Worm (Caenorhabditis elegans): Measurements from ENCODE around the gene ugt-12.

ce11 chrV:4881377-4881776, 8.1 kb downstream of the ugt-12 start, which contains the start of gene str-32:
- no peak for TF ChIP-seq nhr-76 (tag; optimal IDR thresholded peaks at IDR 0.05)
- TF ChIP-seq elt-2 (tag; optimal IDR thresholded peaks at IDR 0.05), result no peak
- TF ChIP-seq nhr-12 (tag; optimal IDR thresholded peaks at IDR 0.05), result no peak
- no peak for TF ChIP-seq aly-2 (tag; optimal IDR thresholded peaks at IDR 0.05)
- no peak for TF ChIP-seq jun-1 (tag; optimal IDR thresholded peaks at IDR 0.05)
- TF ChIP-seq tbx-2 (tag; optimal IDR thresholded peaks at IDR 0.05), result no peak
- TF ChIP-seq elt-1 (tag; optimal IDR thresholded peaks at IDR 0.05), result no peak
- TF ChIP-seq mdl-1 (tag; optimal IDR thresholded peaks at IDR 0.05), result no peak
- no peak for TF ChIP-seq zag-1 (tag; optimal IDR thresholded peaks at IDR 0.05)
- TF ChIP-seq ama-1 (optimal IDR thresholded peaks at IDR 0.05), result no peak
- TF ChIP-seq lin-15B (tag; optimal IDR thresholded peaks at IDR 0.05), result no peak
- no peak for TF ChIP-seq pqm-1 (tag; optimal IDR thresholded peaks at IDR 0.05)
- no peak for TF ChIP-seq egl-5 (tag; optimal IDR thresholded peaks at IDR 0.05)
